Fruit fly (Drosophila melanogaster): ENCODE results near the gene CG4502.

dm6 chr2L:7169003-7169402 lies 35.1 kb downstream of the CG4502 start:
- no peak for TF ChIP-seq CG15710 (tag; optimal IDR thresholded peaks at IDR 0.05)
- no peak for TF ChIP-seq EcR (GFP tag; optimal IDR thresholded peaks at IDR 0.05)
- no peak for TF ChIP-seq CG34367 (tag; optimal IDR thresholded peaks at IDR 0.05)
- no peak for TF ChIP-seq CG12605 (GFP tag; IDR thresholded peaks at IDR 0.05)
- TF ChIP-seq rn (GFP tag; IDR thresholded peaks at IDR 0.05): no peak
- no peak for TF ChIP-seq CG17806 (tag; optimal IDR thresholded peaks at IDR 0.05)
- TF ChIP-seq CG9948 (tag; optimal IDR thresholded peaks at IDR 0.05): no peak
- TF ChIP-seq CG32121 (GFP tag; IDR thresholded peaks at IDR 0.05): no peak
- no peak for TF ChIP-seq CG8159 (tag; optimal IDR thresholded peaks at IDR 0.05)
- no peak for TF ChIP-seq CG8301 (tag; optimal IDR thresholded peaks at IDR 0.05)
- no peak for TF ChIP-seq Ets98B (GFP tag; IDR thresholded peaks at IDR 0.05)
- TF ChIP-seq Snoo (tag; optimal IDR thresholded peaks at IDR 0.05): no peak
- TF ChIP-seq fd96Ca (GFP tag; IDR thresholded peaks at IDR 0.05): no peak
